Fruit fly (Drosophila melanogaster) whole organism, embryonic: ENCODE results near the gene nAChRalpha5.

Source experiments
- Antp ChIP-seq: fragments of 200-800 bp; sonication (Bioruptor generic); optimal IDR thresholded peaks from 3 replicates; lab custom pipeline; 2016; ENCODE audit warnings: missing biosample characterization, missing genetic modification characterization
- Awh ChIP-seq: fragments of 200-800 bp; sonication (Bioruptor generic); IDR thresholded peaks from 2 replicates; pipeline ENCODE4, ENCODE4 v1.3.6; 2022; ENCODE audit warnings: missing biosample characterization, missing genetic modification characterization
- B-H2 ChIP-seq: fragments of 200-800 bp; sonication (Bioruptor generic); optimal IDR thresholded peaks from 2 replicates; lab custom pipeline; 2018; ENCODE audit warnings: missing biosample characterization, mild to moderate bottlenecking, missing genetic modification characterization
- CG10267 ChIP-seq: fragments of 200-800 bp; sonication (Bioruptor generic); optimal IDR thresholded peaks from 2 replicates; lab custom pipeline; 2018; ENCODE audit warnings: missing biosample characterization, mild to moderate bottlenecking, missing genetic modification characterization, moderate library complexity
- CG10366 ChIP-seq: fragments of 200-800 bp; sonication (Bioruptor generic); IDR thresholded peaks from 2 replicates; pipeline ENCODE4 v1.3.6; 2022; ENCODE audit warnings: missing biosample characterization, missing genetic modification characterization
- CG10565 ChIP-seq: fragments of 200-800 bp; sonication (Bioruptor generic); optimal IDR thresholded peaks from 3 replicates; lab custom pipeline; 2016; ENCODE audit warnings: missing biosample characterization, mild to moderate bottlenecking, missing genetic modification characterization
- CG10654 ChIP-seq: fragments of 200-800 bp; sonication (Bioruptor generic); optimal IDR thresholded peaks from 2 replicates; lab custom pipeline; 2016; ENCODE audit warnings: missing biosample characterization, missing genetic modification characterization
- CG11093 ChIP-seq: fragments of 200-800 bp; sonication (Bioruptor generic); IDR thresholded peaks from 3 replicates; pipeline ENCODE4 v1.3.6; 2022; ENCODE audit warnings: missing biosample characterization, missing genetic modification characterization
- CG14667 ChIP-seq: fragments of 200-800 bp; sonication (Bioruptor generic); IDR thresholded peaks from 2 replicates; pipeline ENCODE4 v1.3.6; 2022; ENCODE audit warnings: missing biosample characterization, missing genetic modification characterization
- CG15269 ChIP-seq: fragments of 200-800 bp; sonication (Bioruptor generic); optimal IDR thresholded peaks from 2 replicates; lab custom pipeline; 2018; ENCODE audit warnings: missing biosample characterization, mild to moderate bottlenecking, missing genetic modification characterization, moderate library complexity
- CG1602 ChIP-seq: fragments of 200-800 bp; sonication (Bioruptor generic); optimal IDR thresholded peaks from 3 replicates; lab custom pipeline; 2016; ENCODE audit warnings: missing biosample characterization, missing genetic modification characterization
- CG1603 ChIP-seq: fragments of 200-800 bp; sonication (Bioruptor generic); optimal IDR thresholded peaks from 2 replicates; lab custom pipeline; 2019; ENCODE audit warnings: missing biosample characterization, mild to moderate bottlenecking, missing genetic modification characterization, moderate library complexity
- CG1647 ChIP-seq: fragments of 200-800 bp; sonication (Bioruptor generic); optimal IDR thresholded peaks from 3 replicates; lab custom pipeline; 2016; ENCODE audit warnings: missing biosample characterization, missing genetic modification characterization
- CG17328 ChIP-seq: fragments of 200-800 bp; sonication (Bioruptor generic); IDR thresholded peaks from 2 replicates; pipeline ENCODE4 v1.3.6; 2022; ENCODE audit warnings: missing biosample characterization, missing genetic modification characterization
- CG17385 ChIP-seq: fragments of 200-800 bp; sonication (Bioruptor generic); optimal IDR thresholded peaks from 3 replicates; lab custom pipeline; 2018; ENCODE audit warnings: missing biosample characterization, mild to moderate bottlenecking, missing genetic modification characterization
- CG17912 ChIP-seq: fragments of 200-800 bp; sonication (Bioruptor generic); optimal IDR thresholded peaks from 2 replicates; lab custom pipeline; 2018; ENCODE audit warnings: missing biosample characterization, mild to moderate bottlenecking, missing genetic modification characterization
- CG32772 ChIP-seq: fragments of 200-800 bp; sonication (Bioruptor generic); IDR thresholded peaks from 2 replicates; pipeline ENCODE4 v1.3.6; 2022; ENCODE audit warnings: missing biosample characterization, missing genetic modification characterization
- CG4707 ChIP-seq: fragments of 200-800 bp; sonication (Bioruptor generic); optimal IDR thresholded peaks from 2 replicates; lab custom pipeline; 2018; ENCODE audit warnings: missing biosample characterization, mild to moderate bottlenecking, missing genetic modification characterization, moderate library complexity
- CG4730 ChIP-seq: fragments of 200-800 bp; sonication (Bioruptor generic); IDR thresholded peaks from 2 replicates; pipeline ENCODE4 v1.3.6; 2022; ENCODE audit warnings: missing biosample characterization, missing genetic modification characterization
- CG7786 ChIP-seq: fragments of 200-800 bp; sonication (Bioruptor generic); optimal IDR thresholded peaks from 2 replicates; lab custom pipeline; 2016; ENCODE audit warnings: missing biosample characterization, missing genetic modification characterization
- CG8944 ChIP-seq: fragments of 200-800 bp; sonication (Bioruptor generic); optimal IDR thresholded peaks from 3 replicates; lab custom pipeline; 2016; ENCODE audit warnings: missing biosample characterization, missing genetic modification characterization
- CG9609 ChIP-seq: fragments of 200-800 bp; sonication (Bioruptor generic); optimal IDR thresholded peaks from 3 replicates; lab custom pipeline; 2016; ENCODE audit warnings: missing biosample characterization, missing genetic modification characterization
- CG9817 ChIP-seq: fragments of 200-800 bp; sonication (Bioruptor generic); optimal IDR thresholded peaks from 2 replicates; lab custom pipeline; 2018; ENCODE audit warnings: missing biosample characterization, mild to moderate bottlenecking, missing genetic modification characterization, moderate library complexity
- Camta ChIP-seq: fragments of 200-800 bp; sonication (Bioruptor generic); optimal IDR thresholded peaks from 2 replicates; lab custom pipeline; 2016; ENCODE audit warnings: missing biosample characterization, missing genetic modification characterization
- Dll ChIP-seq: fragments of 200-800 bp; sonication (Bioruptor generic); IDR thresholded peaks from 4 replicates; pipeline ENCODE4 v1.3.6; 2022; ENCODE audit warnings: missing biosample characterization, missing genetic modification characterization; ENCODE audit not compliant: partially characterized antibody
- Ets65A ChIP-seq: fragments of 200-800 bp; sonication (Bioruptor generic); peaks from one replicate; lab custom pipeline; 2016; ENCODE audit warnings: missing biosample characterization, missing genetic modification characterization
- Ets97D ChIP-seq: fragments of 200-800 bp; sonication (Bioruptor generic); optimal IDR thresholded peaks from 3 replicates; lab custom pipeline; 2016; ENCODE audit warnings: missing biosample characterization, missing genetic modification characterization
- Gug ChIP-seq: fragments of 200-800 bp; sonication (Bioruptor generic); IDR thresholded peaks from 4 replicates; pipeline ENCODE4 v1.3.6; 2022; ENCODE audit warnings: missing biosample characterization, missing genetic modification characterization
- HmgD ChIP-seq: fragments of 200-800 bp; sonication (Bioruptor generic); optimal IDR thresholded peaks from 3 replicates; lab custom pipeline; 2016; ENCODE audit warnings: missing biosample characterization, missing genetic modification characterization
- HmgZ ChIP-seq: fragments of 200-800 bp; sonication (Bioruptor generic); optimal IDR thresholded peaks from 2 replicates; lab custom pipeline; 2018; ENCODE audit warnings: missing biosample characterization, mild to moderate bottlenecking, missing genetic modification characterization
- Lhr ChIP-seq: fragments of 200-800 bp; sonication (Bioruptor generic); optimal IDR thresholded peaks from 3 replicates; lab custom pipeline; 2017; ENCODE audit warnings: mild to moderate bottlenecking, missing biosample characterization, missing genetic modification reagents, missing genetic modification characterization
- Meics ChIP-seq: fragments of 200-800 bp; sonication (Bioruptor generic); optimal IDR thresholded peaks from 2 replicates; lab custom pipeline; 2017; ENCODE audit warnings: missing biosample characterization, mild to moderate bottlenecking, missing genetic modification characterization
- Mrtf ChIP-seq: fragments of 200-800 bp; sonication (Bioruptor generic); IDR thresholded peaks from 3 replicates; pipeline ENCODE4 v1.3.6; 2022; ENCODE audit warnings: missing biosample characterization, missing genetic modification characterization
- Myb ChIP-seq: fragments of 200-800 bp; sonication (Bioruptor generic); optimal IDR thresholded peaks from 2 replicates; lab custom pipeline; 2016; ENCODE audit warnings: missing biosample characterization, missing genetic modification characterization
- Nf-YB ChIP-seq: fragments of 200-800 bp; sonication (Bioruptor generic); optimal IDR thresholded peaks from 3 replicates; lab custom pipeline; 2019; ENCODE audit warnings: missing biosample characterization, mild to moderate bottlenecking, missing genetic modification characterization, moderate library complexity
- Sin3A ChIP-seq: fragments of >200 bp; optimal IDR thresholded peaks from 2 replicates; lab custom pipeline; 2018
- bbx ChIP-seq: fragments of 200-800 bp; sonication (Bioruptor generic); IDR thresholded peaks from 2 replicates; pipeline ENCODE4 v1.3.6; 2022; ENCODE audit warnings: missing biosample characterization, missing genetic modification characterization; ENCODE audit not compliant: partially characterized antibody
- br ChIP-seq: fragments of >200 bp; optimal IDR thresholded peaks from 2 replicates; lab custom pipeline; 2017
- cato ChIP-seq: fragments of 200-800 bp; sonication (Bioruptor generic); optimal IDR thresholded peaks from 2 replicates; lab custom pipeline; 2016; ENCODE audit warnings: missing biosample characterization, missing genetic modification characterization, borderline replicate concordance
- crol ChIP-seq: fragments of 200-800 bp; sonication (Bioruptor generic); IDR thresholded peaks from 2 replicates; pipeline ENCODE4 v1.3.6; 2022; ENCODE audit warnings: missing biosample characterization, missing genetic modification characterization
- her ChIP-seq: fragments of 200-800 bp; sonication (Bioruptor generic); optimal IDR thresholded peaks from 2 replicates; lab custom pipeline; 2016; ENCODE audit warnings: missing biosample characterization, missing genetic modification characterization
- hkb ChIP-seq, 2 experiments: fragments of 200-800 bp in 1 of 2; fragments of >200 bp in 1 of 2; sonication (Bioruptor generic) in 1 of 2; IDR thresholded peaks in 1 of 2; optimal IDR thresholded peaks in 1 of 2; 2 replicates each; pipeline versions ENCODE4 v1.3.6 to Lab custom; 2017 to 2022; ENCODE audit warnings: missing biosample characterization in 1 of 2, missing genetic modification characterization in 1 of 2
- mam ChIP-seq: fragments of 200-800 bp; sonication (Bioruptor generic); optimal IDR thresholded peaks from 3 replicates; lab custom pipeline; 2016; ENCODE audit warnings: missing biosample characterization, missing genetic modification characterization
- rib ChIP-seq: fragments of 200-800 bp; sonication (Bioruptor generic); IDR thresholded peaks from 2 replicates; pipeline ENCODE4 v1.3.6; 2022; ENCODE audit warnings: missing biosample characterization, missing genetic modification characterization
- sd ChIP-seq: fragments of 200-800 bp; sonication (Bioruptor generic); optimal IDR thresholded peaks from 3 replicates; lab custom pipeline; 2018; ENCODE audit warnings: missing biosample characterization, mild to moderate bottlenecking, missing genetic modification characterization, moderate library complexity
- tap ChIP-seq: fragments of 200-800 bp; optimal IDR thresholded peaks from 3 replicates; lab custom pipeline; 2019; ENCODE audit warnings: missing biosample characterization, mild to moderate bottlenecking, missing genetic modification characterization, moderate library complexity

The nAChRalpha5 gene

DNA sequence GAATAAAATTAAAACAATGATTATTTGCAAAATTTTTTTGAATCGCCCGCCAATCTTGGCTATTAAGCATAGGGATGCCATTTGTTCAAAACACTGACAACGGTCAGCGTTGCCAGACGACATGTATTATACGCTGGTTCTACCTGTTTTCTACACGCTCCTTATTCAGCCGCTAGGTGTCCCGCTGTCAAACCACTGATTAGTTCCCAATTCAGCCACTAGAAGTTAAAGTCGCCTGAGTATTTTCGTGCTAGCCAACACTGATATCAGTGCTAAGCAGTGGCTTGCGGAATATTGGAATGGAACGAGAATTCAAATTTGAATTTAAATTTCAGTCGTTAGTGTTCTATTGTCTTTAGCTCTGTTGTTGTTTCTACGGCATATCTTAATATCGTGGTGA lies 54.6 kb downstream of the nAChRalpha5 start (continued):
- TF ChIP-seq CG10654 (peak; percentile 17), CG11093 (GFP tag; lab: Robert Waterston, UW) (0 out of 3 replicates have a peak, but pooled peaks have one; percentile 26), HmgD (GFP tag; lab: Kevin White, UChicago) (peak; percentile 40), CG17385 (GFP tag; lab: Kevin White, UChicago) (no peak), CG7786 (GFP tag; lab: Kevin White, UChicago) (peak; percentile 45), CG14667 (GFP tag; lab: Robert Waterston, UW) (peak; percentile 67), CG17912 (GFP tag; lab: Kevin White, UChicago) (peak; percentile 12), CG1603 (peak; percentile 58), Gug (GFP tag; lab: Robert Waterston, UW) (peak; percentile 62), CG10267 (tag; lab: Kevin White, UChicago) (peak; percentile 91), Antp (GFP tag; lab: Kevin White, UChicago) (peak; percentile 69), CG1647 (GFP tag; lab: Kevin White, UChicago) (peak; percentile 2), Mrtf (GFP tag; lab: Robert Waterston, UW) (peak; percentile 60; the same call in 2 of the 3 replicates), her (no peak), bbx (GFP tag; lab: Robert Waterston, UW) (peak; percentile 50; the same call in 1 of the 2 replicates), Nf-YB (GFP tag; lab: Kevin White, UChicago) (no peak), CG32772 (no peak), Sin3A (lab: Kevin White, UChicago) (no peak), rib (GFP tag; lab: Robert Waterston, UW) (no peak), tap (tag; lab: Kevin White, UChicago) (no peak), CG10565 (GFP tag; lab: Kevin White, UChicago) (no peak), br (lab: Kevin White, UChicago) (no peak), Meics (GFP tag; lab: Kevin White, UChicago) (no peak), mam (GFP tag; lab: Kevin White, UChicago) (peak; percentile 75), HmgZ (tag; lab: Kevin White, UChicago) (no peak), Lhr (peak; percentile 81), CG1602 (GFP tag; lab: Kevin White, UChicago) (peak; percentile 43), CG4707 (GFP tag; lab: Kevin White, UChicago) (no peak), CG8944 (GFP tag; lab: Kevin White, UChicago) (peak; percentile 53), Ets65A (GFP tag; lab: Kevin White, UChicago) (peak; percentile 95), Dll (GFP tag; lab: Robert Waterston, UW) (no peak), CG9817 (tag; lab: Kevin White, UChicago) (peak; percentile 48), Awh (GFP tag; lab: Robert Waterston, UW) (0 out of 2 replicates have a peak, but pooled peaks have one; percentile 32), cato (GFP tag; lab: Kevin White, UChicago) (peak; percentile 6), CG10366 (GFP tag; lab: Robert Waterston, UW) (no peak), hkb (optimal IDR thresholded peaks at IDR 0.05; lab: Kevin White, UChicago) (peak; percentile 65), hkb (GFP tag; IDR thresholded peaks at IDR 0.05; lab: Robert Waterston, UW) (no peak), CG9609 (GFP tag; lab: Kevin White, UChicago) (peak; percentile 25), Myb (GFP tag; lab: Kevin White, UChicago) (peak; percentile 95), CG17328 (GFP tag; lab: Robert Waterston, UW) (peak; percentile 55), B-H2 (peak; percentile 26), crol (GFP tag; lab: Robert Waterston, UW) (peak; percentile 31; the same call in 1 of the 2 replicates), CG15269 (no peak), Camta (GFP tag; lab: Kevin White, UChicago) (peak; percentile 20), CG4730 (GFP tag; lab: Robert Waterston, UW) (no peak), sd (no peak), Ets97D (GFP tag; lab: Kevin White, UChicago) (peak; percentile 58)
- TF ChIP-seq, all 482 proteins: peak for 121
